Fruit fly (Drosophila melanogaster) whole organism, embryonic: ENCODE data around the gene CG5103.

ENCODE experiments used
- Ada2b ChIP-seq: fragments of 200-800 bp; sonication (Bioruptor generic); IDR thresholded peaks from 2 replicates; pipeline ENCODE4 v1.3.6; 2022; ENCODE audit warnings: missing biosample characterization, missing genetic modification characterization
- BEAF-32 ChIP-seq: fragments of 200-800 bp; sonication (Bioruptor generic); optimal IDR thresholded peaks from 3 replicates; lab custom pipeline; 2017; ENCODE audit warnings: missing biosample characterization, missing genetic modification characterization, mild to moderate bottlenecking, moderate library complexity, missing genetic modification reagents
- CG10209 ChIP-seq: fragments of 200-800 bp; sonication (Bioruptor generic); optimal IDR thresholded peaks from 3 replicates; lab custom pipeline; 2017; ENCODE audit warnings: missing biosample characterization, mild to moderate bottlenecking, missing genetic modification characterization, missing genetic modification reagents
- CG1024 ChIP-seq: fragments of 200-800 bp; sonication (Bioruptor generic); IDR thresholded peaks from 2 replicates; pipeline ENCODE4 v1.3.6; 2022; ENCODE audit warnings: missing biosample characterization, missing genetic modification characterization
- CG11398 ChIP-seq: fragments of 200-800 bp; sonication (Bioruptor generic); optimal IDR thresholded peaks from 2 replicates; lab custom pipeline; 2016; ENCODE audit warnings: missing biosample characterization, missing genetic modification characterization
- CG11504 ChIP-seq: fragments of 200-800 bp; sonication (Bioruptor generic); optimal IDR thresholded peaks from 3 replicates; lab custom pipeline; 2019; ENCODE audit warnings: missing biosample characterization, mild to moderate bottlenecking, missing genetic modification characterization, moderate library complexity
- CG11560 ChIP-seq: fragments of 200-800 bp; sonication (Bioruptor generic); IDR thresholded peaks from 3 replicates; pipeline ENCODE4 v1.3.6; 2022; ENCODE audit warnings: missing biosample characterization, missing genetic modification characterization
- CG12155 ChIP-seq: fragments of 200-800 bp; sonication (Bioruptor generic); optimal IDR thresholded peaks from 3 replicates; lab custom pipeline; 2016; ENCODE audit warnings: missing biosample characterization, missing genetic modification characterization
- CG12299 ChIP-seq: fragments of 200-800 bp; sonication (Bioruptor generic); optimal IDR thresholded peaks from 2 replicates; lab custom pipeline; 2018; ENCODE audit warnings: missing biosample characterization, mild to moderate bottlenecking, missing genetic modification characterization
- CG1233 ChIP-seq: fragments of 200-800 bp; sonication (Bioruptor generic); optimal IDR thresholded peaks from 4 replicates; lab custom pipeline; 2018; ENCODE audit warnings: missing biosample characterization, mild to moderate bottlenecking, missing genetic modification characterization
- CG14710 ChIP-seq: fragments of 200-800 bp; sonication (Bioruptor generic); optimal IDR thresholded peaks from 3 replicates; lab custom pipeline; 2019; ENCODE audit warnings: missing biosample characterization, mild to moderate bottlenecking, missing genetic modification characterization, moderate library complexity
- CG17328 ChIP-seq: fragments of 200-800 bp; sonication (Bioruptor generic); IDR thresholded peaks from 2 replicates; pipeline ENCODE4 v1.3.6; 2022; ENCODE audit warnings: missing biosample characterization, missing genetic modification characterization
- CG2875 ChIP-seq: fragments of 200-800 bp; sonication (Bioruptor generic); optimal IDR thresholded peaks from 2 replicates; lab custom pipeline; 2017; ENCODE audit warnings: missing biosample characterization, mild to moderate bottlenecking, missing genetic modification characterization, missing genetic modification reagents
- CG30020 ChIP-seq: fragments of 200-800 bp; optimal IDR thresholded peaks from 2 replicates; lab custom pipeline; 2019; ENCODE audit warnings: missing biosample characterization, mild to moderate bottlenecking, missing genetic modification characterization, moderate library complexity
- CG31224 ChIP-seq: fragments of 200-800 bp; sonication (Bioruptor generic); IDR thresholded peaks from 2 replicates; pipeline ENCODE4 v1.3.6; 2022; ENCODE audit warnings: missing biosample characterization, missing genetic modification characterization
- CG5180 ChIP-seq: fragments of 200-800 bp; sonication (Bioruptor generic); optimal IDR thresholded peaks from 3 replicates; lab custom pipeline; 2017; ENCODE audit warnings: missing biosample characterization, missing genetic modification characterization, mild to moderate bottlenecking, moderate library complexity, missing genetic modification reagents
- CG7786 ChIP-seq: fragments of 200-800 bp; sonication (Bioruptor generic); optimal IDR thresholded peaks from 2 replicates; lab custom pipeline; 2016; ENCODE audit warnings: missing biosample characterization, missing genetic modification characterization
- CG7839 ChIP-seq: fragments of 200-800 bp; sonication (Bioruptor generic); optimal IDR thresholded peaks from 3 replicates; lab custom pipeline; 2018; ENCODE audit warnings: missing biosample characterization, mild to moderate bottlenecking, missing genetic modification characterization, moderate library complexity
- CG7987 ChIP-seq: fragments of 200-800 bp; sonication (Bioruptor generic); optimal IDR thresholded peaks from 2 replicates; lab custom pipeline; 2018; ENCODE audit warnings: missing biosample characterization, mild to moderate bottlenecking, missing genetic modification characterization, moderate library complexity
- CG9876 ChIP-seq: fragments of 200-800 bp; sonication (Bioruptor generic); optimal IDR thresholded peaks from 2 replicates; lab custom pipeline; 2016; ENCODE audit warnings: missing biosample characterization, missing genetic modification characterization
- CrebB ChIP-seq: fragments of 200-800 bp; sonication (Bioruptor generic); optimal IDR thresholded peaks from 3 replicates; lab custom pipeline; 2018; ENCODE audit warnings: missing biosample characterization, mild to moderate bottlenecking, missing genetic modification characterization
- Deaf1 ChIP-seq: fragments of 200-800 bp; optimal IDR thresholded peaks from 3 replicates; lab custom pipeline; 2019; ENCODE audit warnings: missing biosample characterization, mild to moderate bottlenecking, missing genetic modification characterization, moderate library complexity
- Doc3 ChIP-seq: fragments of 200-800 bp; sonication (Bioruptor generic); IDR thresholded peaks from 3 replicates; pipeline ENCODE4 v1.3.6; 2022; ENCODE audit warnings: missing biosample characterization, missing genetic modification characterization; ENCODE audit not compliant: partially characterized antibody
- Dref ChIP-seq: fragments of 200-800 bp; sonication (Bioruptor generic); IDR thresholded peaks from 2 replicates; pipeline ENCODE4 v1.3.6; 2022; ENCODE audit warnings: missing biosample characterization, missing genetic modification characterization
- Fer1 ChIP-seq: fragments of 200-800 bp; sonication (Bioruptor generic); optimal IDR thresholded peaks from 2 replicates; lab custom pipeline; 2017; ENCODE audit warnings: missing biosample characterization, mild to moderate bottlenecking, missing genetic modification characterization
- HLH4C ChIP-seq: fragments of 200-800 bp; sonication (Bioruptor generic); IDR thresholded peaks from 3 replicates; pipeline ENCODE4 v1.3.6; 2022; ENCODE audit warnings: missing biosample characterization, missing genetic modification characterization; ENCODE audit not compliant: partially characterized antibody
- Lim3 ChIP-seq: fragments of 200-800 bp; sonication (Bioruptor generic); IDR thresholded peaks from 2 replicates; pipeline ENCODE4 v1.3.6; 2022; ENCODE audit warnings: missing biosample characterization, missing genetic modification characterization
- Meics ChIP-seq: fragments of 200-800 bp; sonication (Bioruptor generic); optimal IDR thresholded peaks from 2 replicates; lab custom pipeline; 2017; ENCODE audit warnings: missing biosample characterization, mild to moderate bottlenecking, missing genetic modification characterization
- Sry-β ChIP-seq: fragments of 200-800 bp; sonication (Bioruptor generic); optimal IDR thresholded peaks from 2 replicates; lab custom pipeline; 2018; ENCODE audit warnings: missing biosample characterization, mild to moderate bottlenecking, missing genetic modification characterization, moderate library complexity
- Xrp1 ChIP-seq: fragments of 200-800 bp; sonication (Bioruptor generic); IDR thresholded peaks from 2 replicates; pipeline ENCODE4 v1.3.6; 2022; ENCODE audit warnings: missing biosample characterization, missing genetic modification characterization
- bsh ChIP-seq, 2 experiments: fragments of 200-800 bp; sonication (Bioruptor generic); optimal IDR thresholded peaks; 2 replicates each; lab custom pipeline; 2017 to 2018; ENCODE audit warnings: mild to moderate bottlenecking in 2 of 2, missing biosample characterization in 2 of 2, missing genetic modification characterization in 2 of 2, moderate library complexity in 1 of 2
- chif ChIP-seq, 2 experiments: fragments of 200-800 bp; sonication (Bioruptor generic); optimal IDR thresholded peaks; 3 replicates each; lab custom pipeline; 2016; ENCODE audit warnings: missing biosample characterization in 2 of 2, missing genetic modification characterization in 2 of 2
- chn ChIP-seq: fragments of 200-800 bp; sonication (Bioruptor generic); optimal IDR thresholded peaks from 2 replicates; lab custom pipeline; 2016; ENCODE audit warnings: missing biosample characterization, missing genetic modification characterization
- disco-r ChIP-seq: fragments of 200-800 bp; sonication (Bioruptor generic); optimal IDR thresholded peaks from 2 replicates; lab custom pipeline; 2016; ENCODE audit warnings: missing biosample characterization, missing genetic modification characterization
- gce ChIP-seq: fragments of 200-800 bp; sonication (Bioruptor generic); IDR thresholded peaks from 3 replicates; pipeline ENCODE4 v1.3.6; 2022; ENCODE audit warnings: missing biosample characterization, missing genetic modification characterization
- inv ChIP-seq: fragments of 200-800 bp; sonication (Bioruptor generic); IDR thresholded peaks from 2 replicates; pipeline ENCODE4 v1.3.6; 2022; ENCODE audit warnings: missing biosample characterization, missing genetic modification characterization; ENCODE audit not compliant: partially characterized antibody
- kni ChIP-seq: fragments of 200-800 bp; sonication (Bioruptor generic); optimal IDR thresholded peaks from 3 replicates; lab custom pipeline; 2017; ENCODE audit warnings: mild to moderate bottlenecking, missing biosample characterization, missing genetic modification reagents, missing genetic modification characterization
- lbe ChIP-seq: fragments of 200-800 bp; sonication (Bioruptor generic); optimal IDR thresholded peaks from 2 replicates; lab custom pipeline; 2016; ENCODE audit warnings: missing biosample characterization, mild to moderate bottlenecking, missing genetic modification characterization
- lola ChIP-seq, 3 experiments: fragments of >200 bp in 2 of 3; fragments of 200-800 bp in 1 of 3; sonication (Bioruptor generic) in 1 of 3; optimal IDR thresholded peaks; 2 replicates each; lab custom pipeline; 2017 to 2019; ENCODE audit warnings: missing biosample characterization in 3 of 3, missing genetic modification characterization in 3 of 3, mild to moderate bottlenecking in 1 of 3, moderate library complexity in 1 of 3
- mirr ChIP-seq: fragments of 200-800 bp; sonication (Bioruptor generic); optimal IDR thresholded peaks from 3 replicates; lab custom pipeline; 2018; ENCODE audit warnings: missing biosample characterization, mild to moderate bottlenecking, missing genetic modification characterization
- nmo ChIP-seq: fragments of 200-800 bp; sonication (Bioruptor generic); optimal IDR thresholded peaks from 2 replicates; lab custom pipeline; 2018; ENCODE audit warnings: missing biosample characterization, mild to moderate bottlenecking, missing genetic modification characterization, moderate library complexity
- peb ChIP-seq: fragments of 200-800 bp; sonication (Bioruptor generic); IDR thresholded peaks from 2 replicates; pipeline ENCODE4 v1.3.6; 2022; ENCODE audit warnings: missing biosample characterization, missing genetic modification characterization
- psq ChIP-seq: fragments of 200-800 bp; sonication (Bioruptor generic); optimal IDR thresholded peaks from 2 replicates; lab custom pipeline; 2017; ENCODE audit warnings: missing biosample characterization, missing genetic modification characterization
- sens ChIP-seq: fragments of 200-800 bp; sonication (Bioruptor generic); peaks from one replicate; lab custom pipeline; 2016; ENCODE audit warnings: missing biosample characterization, missing genetic modification characterization
- sqz ChIP-seq: fragments of 200-800 bp; sonication (Bioruptor generic); optimal IDR thresholded peaks from 3 replicates; lab custom pipeline; 2018; ENCODE audit warnings: missing biosample characterization, mild to moderate bottlenecking, missing genetic modification characterization
- ssp ChIP-seq: fragments of 200-800 bp; sonication (Bioruptor generic); IDR thresholded peaks from 2 replicates; pipeline ENCODE4 v1.3.6; 2022; ENCODE audit warnings: missing biosample characterization, missing genetic modification characterization
- sug ChIP-seq: fragments of 200-800 bp; optimal IDR thresholded peaks from 2 replicates; lab custom pipeline; 2019; ENCODE audit warnings: missing biosample characterization, mild to moderate bottlenecking, missing genetic modification characterization, moderate library complexity
- tap ChIP-seq: fragments of 200-800 bp; optimal IDR thresholded peaks from 3 replicates; lab custom pipeline; 2019; ENCODE audit warnings: missing biosample characterization, mild to moderate bottlenecking, missing genetic modification characterization, moderate library complexity
- tio ChIP-seq: fragments of 200-800 bp; sonication (Bioruptor generic); optimal IDR thresholded peaks from 2 replicates; lab custom pipeline; 2017; ENCODE audit warnings: missing biosample characterization, missing genetic modification characterization, inconsistent platforms
- unpg ChIP-seq: fragments of 200-800 bp; sonication (Bioruptor generic); optimal IDR thresholded peaks from 3 replicates; lab custom pipeline; 2018; ENCODE audit warnings: missing biosample characterization, mild to moderate bottlenecking, missing genetic modification characterization, moderate library complexity
- vvl ChIP-seq: fragments of 200-800 bp; sonication (Bioruptor generic); IDR thresholded peaks from 2 replicates; pipeline ENCODE4 v1.3.6; 2022; ENCODE audit warnings: missing biosample characterization, missing genetic modification characterization

Gene CG5103

DNA sequence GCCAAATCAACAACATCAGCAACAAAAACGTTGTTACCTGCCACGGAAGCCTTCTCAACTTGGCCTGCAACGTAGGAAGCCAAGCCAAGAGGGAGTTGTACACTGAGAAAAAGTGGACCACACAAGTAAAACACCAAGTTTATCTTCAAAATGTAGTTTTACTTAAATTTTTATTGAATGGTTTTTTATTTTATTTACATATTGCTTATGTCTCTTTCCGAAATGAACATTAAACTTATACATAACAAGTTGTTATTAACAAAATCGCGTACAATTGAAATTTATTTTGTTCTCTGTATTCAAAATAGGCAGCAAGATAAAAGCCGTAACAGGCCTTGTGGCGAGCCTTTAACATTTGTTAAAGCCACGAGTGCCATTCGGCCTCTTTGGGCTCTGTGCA is 45.2 kb downstream of the CG5103 start (continued):
- TF ChIP-seq Doc3, result no peak
- no peak for TF ChIP-seq lbe (GFP tag; lab: Kevin White, UChicago)
- TF ChIP-seq psq (GFP tag; lab: Kevin White, UChicago), result no peak
- no peak for TF ChIP-seq peb (GFP tag; lab: Robert Waterston, UW)
- TF ChIP-seq CG30020 (tag; lab: Kevin White, UChicago), result no peak
- no peak for TF ChIP-seq CG17328
- no peak for TF ChIP-seq mirr (GFP tag; lab: Kevin White, UChicago)
- peak; percentile 50; the same call in 1 of the 2 replicates for TF ChIP-seq Xrp1 (GFP tag; lab: Robert Waterston, UW)
- TF ChIP-seq HLH4C (GFP tag; lab: Robert Waterston, UW), result no peak
- peak; percentile 13 for TF ChIP-seq unpg (GFP tag; lab: Kevin White, UChicago)
- peak; percentile 10 for TF ChIP-seq tio (GFP tag; lab: Kevin White, UChicago)
- no peak for TF ChIP-seq chn
- no peak for TF ChIP-seq CG11504 (tag; lab: Kevin White, UChicago)
- TF ChIP-seq Meics (GFP tag; lab: Kevin White, UChicago), result no peak
- TF ChIP-seq CG10209 (GFP tag; lab: Kevin White, UChicago), result no peak
- TF ChIP-seq sug (tag; lab: Kevin White, UChicago), result no peak
- no peak for TF ChIP-seq CG11398 (GFP tag; lab: Kevin White, UChicago)
- no peak for TF ChIP-seq disco-r
- no peak for TF ChIP-seq ssp (GFP tag; lab: Robert Waterston, UW)
- no peak for TF ChIP-seq Sry-β (GFP tag; lab: Kevin White, UChicago)
- TF ChIP-seq BEAF-32 (GFP tag; lab: Kevin White, UChicago), result no peak
- no peak for TF ChIP-seq CG7786 (GFP tag; lab: Kevin White, UChicago)
- TF ChIP-seq CrebB (tag; lab: Kevin White, UChicago), result no peak
- peak; percentile 77 for TF ChIP-seq sens
- no peak for TF ChIP-seq Lim3
- TF ChIP-seq CG2875 (GFP tag; lab: Kevin White, UChicago), result no peak
- TF ChIP-seq bsh (GFP tag; optimal IDR thresholded peaks at IDR 0.05; lab: Kevin White, UChicago), result peak in 1 of 2 experiments; percentile 47
- TF ChIP-seq tap (tag; lab: Kevin White, UChicago), result no peak
- no peak for TF ChIP-seq CG1233 (GFP tag; lab: Kevin White, UChicago)
- peak in 1 of 3 experiments; percentile 30 for TF ChIP-seq lola (GFP tag; optimal IDR thresholded peaks at IDR 0.05; lab: Kevin White, UChicago)
- TF ChIP-seq kni (GFP tag; lab: Kevin White, UChicago), result no peak
- TF ChIP-seq CG7987 (GFP tag; lab: Kevin White, UChicago), result no peak
- TF ChIP-seq CG1024, result no peak
- no peak for TF ChIP-seq vvl (GFP tag; lab: Robert Waterston, UW)
- TF ChIP-seq Dref (GFP tag; lab: Robert Waterston, UW), result no peak
- TF ChIP-seq nmo, result peak; percentile 6
- peak in 1 of 2 experiments; percentile 9 for TF ChIP-seq chif (GFP tag; optimal IDR thresholded peaks at IDR 0.05; lab: Kevin White, UChicago)
- no peak for TF ChIP-seq CG5180 (GFP tag; lab: Kevin White, UChicago)
- no peak for TF ChIP-seq CG31224
- peak; percentile 19 for TF ChIP-seq CG14710 (tag; lab: Kevin White, UChicago)
- TF ChIP-seq gce (GFP tag; lab: Robert Waterston, UW), result no peak
- no peak for TF ChIP-seq inv (GFP tag; lab: Robert Waterston, UW)
- TF ChIP-seq CG7839 (tag; lab: Kevin White, UChicago), result no peak
- TF ChIP-seq CG12155 (GFP tag; lab: Kevin White, UChicago), result no peak
- no peak for TF ChIP-seq CG11560 (tag; lab: Robert Waterston, UW)
- no peak for TF ChIP-seq CG9876 (GFP tag; lab: Kevin White, UChicago)
- no peak for TF ChIP-seq Fer1 (GFP tag; lab: Kevin White, UChicago)
- TF ChIP-seq Deaf1 (tag; lab: Kevin White, UChicago), result no peak
- TF ChIP-seq CG12299 (tag; lab: Kevin White, UChicago), result no peak
- no peak for TF ChIP-seq sqz (GFP tag; lab: Kevin White, UChicago)
- TF ChIP-seq Ada2b (GFP tag; lab: Robert Waterston, UW), result no peak
